Fruit fly (Drosophila melanogaster) whole organism, wandering third instar larva: ENCODE data around the gene CG33003.
A peak's percentile ranks its signal among the peaks of the same experiment; 100 is the strongest.

ENCODE experiments used
- Abd-B ChIP-seq: fragments of >200 bp; optimal IDR thresholded peaks from 2 replicates; lab custom pipeline; 2017; ENCODE audit warnings: missing biosample characterization, missing genetic modification characterization
- CG9705 ChIP-seq: fragments of 200-800 bp; sonication (Bioruptor generic); optimal IDR thresholded peaks from 2 replicates; lab custom pipeline; 2018; ENCODE audit warnings: missing biosample characterization, mild to moderate bottlenecking, missing genetic modification characterization
- CrebA ChIP-seq: fragments of 200-800 bp; sonication (Bioruptor generic); optimal IDR thresholded peaks from 2 replicates; lab custom pipeline; 2016; ENCODE audit warnings: missing biosample characterization, mild to moderate bottlenecking, missing genetic modification characterization, borderline replicate concordance
- Dfd ChIP-seq: fragments of >200 bp; optimal IDR thresholded peaks from 2 replicates; lab custom pipeline; 2017; ENCODE audit warnings: missing biosample characterization, missing genetic modification characterization
- GATAd ChIP-seq: sonication (Bioruptor generic); optimal IDR thresholded peaks from 2 replicates; lab custom pipeline; 2016; ENCODE audit warnings: missing biosample characterization, missing genetic modification characterization
- HLH106 ChIP-seq: fragments of 200-800 bp; optimal IDR thresholded peaks from 3 replicates; lab custom pipeline; 2019; ENCODE audit warnings: missing biosample characterization, mild to moderate bottlenecking, missing genetic modification characterization, moderate library complexity
- Hnf4 ChIP-seq: fragments of 200-800 bp; sonication (Bioruptor generic); optimal IDR thresholded peaks from 2 replicates; lab custom pipeline; 2016; ENCODE audit warnings: missing biosample characterization, mild to moderate bottlenecking, missing genetic modification characterization
- Hr78 ChIP-seq: fragments of >200 bp; optimal IDR thresholded peaks from 2 replicates; lab custom pipeline; 2017; ENCODE audit warnings: missing biosample characterization, missing genetic modification characterization
- Hr83 ChIP-seq: fragments of 200-300 bp; sonication (Bioruptor generic); optimal IDR thresholded peaks from 2 replicates; lab custom pipeline; 2016; ENCODE audit warnings: missing biosample characterization, mild to moderate bottlenecking, missing genetic modification characterization, moderate library complexity; ENCODE audit not compliant: poor library complexity, severe bottlenecking
- Jra ChIP-seq: sonication (Bioruptor generic); optimal IDR thresholded peaks from 2 replicates; lab custom pipeline; 2016; ENCODE audit warnings: missing biosample characterization, missing genetic modification characterization
- Mio ChIP-seq: sonication (Bioruptor generic); optimal IDR thresholded peaks from 2 replicates; lab custom pipeline; 2016; ENCODE audit warnings: missing biosample characterization, missing genetic modification characterization
- Myc ChIP-seq: fragments of >200 bp; optimal IDR thresholded peaks from 2 replicates; lab custom pipeline; 2017
- N ChIP-seq: fragments of >200 bp; optimal IDR thresholded peaks from 2 replicates; lab custom pipeline; 2018; ENCODE audit warnings: missing biosample characterization, missing external identifiers, missing genetic modification characterization
- OdsH ChIP-seq: fragments of 200-800 bp; sonication (Bioruptor generic); optimal IDR thresholded peaks from 2 replicates; lab custom pipeline; 2016; ENCODE audit warnings: missing biosample characterization, mild to moderate bottlenecking, missing genetic modification characterization
- Sp1 ChIP-seq: fragments of 200-800 bp; sonication (Bioruptor generic); optimal IDR thresholded peaks from 3 replicates; lab custom pipeline; 2019; ENCODE audit warnings: missing biosample characterization, mild to moderate bottlenecking, missing genetic modification characterization, moderate library complexity
- Vsx2 ChIP-seq: fragments of 200-300, 225-300 bp; sonication (Bioruptor generic); optimal IDR thresholded peaks from 2 replicates; lab custom pipeline; 2018; ENCODE audit warnings: missing biosample characterization, missing genetic modification characterization; ENCODE audit not compliant: partially characterized antibody
- br ChIP-seq: fragments of 200-800 bp; sonication (Bioruptor generic); optimal IDR thresholded peaks from 2 replicates; lab custom pipeline; 2016; ENCODE audit warnings: missing biosample characterization, missing genetic modification characterization
- brk ChIP-seq: fragments of 200-800 bp; sonication (Bioruptor generic); optimal IDR thresholded peaks from 2 replicates; lab custom pipeline; 2016; ENCODE audit warnings: missing biosample characterization, mild to moderate bottlenecking, missing genetic modification characterization
- dl ChIP-seq, 2 experiments: fragments of 175-275, 200-275 bp in 1 of 2; fragments of 200-275 bp in 1 of 2; sonication (Bioruptor generic); optimal IDR thresholded peaks; lab custom pipeline; 2018; ENCODE audit warnings: mild to moderate bottlenecking in 2 of 2, missing biosample characterization in 2 of 2, missing genetic modification characterization in 2 of 2, moderate library complexity in 2 of 2; ENCODE audit not compliant: partially characterized antibody in 2 of 2, insufficient read depth in 1 of 2
- dsf ChIP-seq: sonication (Bioruptor generic); optimal IDR thresholded peaks from 2 replicates; lab custom pipeline; 2016; ENCODE audit warnings: missing biosample characterization, missing genetic modification characterization, borderline replicate concordance
- ey ChIP-seq: fragments of 200-800 bp; sonication (Bioruptor generic); optimal IDR thresholded peaks from 2 replicates; lab custom pipeline; 2016; ENCODE audit warnings: missing biosample characterization, missing genetic modification characterization
- fru ChIP-seq: fragments of 200-800 bp; sonication (Bioruptor generic); optimal IDR thresholded peaks from 3 replicates; lab custom pipeline; 2016; ENCODE audit warnings: missing biosample characterization, mild to moderate bottlenecking, missing genetic modification characterization
- h ChIP-seq: fragments of 200-800 bp; sonication (Bioruptor generic); optimal IDR thresholded peaks from 3 replicates; lab custom pipeline; 2016; ENCODE audit warnings: missing biosample characterization, mild to moderate bottlenecking, missing genetic modification characterization
- jim ChIP-seq: fragments of 175-275, 200-325 bp; sonication (Bioruptor generic); optimal IDR thresholded peaks from 2 replicates; lab custom pipeline; 2016; ENCODE audit warnings: missing biosample characterization, mild to moderate bottlenecking, missing genetic modification characterization
- pan ChIP-seq: fragments of >200 bp; optimal IDR thresholded peaks from 2 replicates; lab custom pipeline; 2017
- psq ChIP-seq: fragments of 200-800 bp; sonication (Bioruptor generic); optimal IDR thresholded peaks from 3 replicates; lab custom pipeline; 2017; ENCODE audit warnings: missing biosample characterization, mild to moderate bottlenecking, missing genetic modification characterization, moderate library complexity
- rgr ChIP-seq: fragments of 200-800 bp; sonication (Bioruptor generic); optimal IDR thresholded peaks from 3 replicates; lab custom pipeline; 2016; ENCODE audit warnings: missing biosample characterization, mild to moderate bottlenecking, missing genetic modification characterization
- sage ChIP-seq: fragments of 200-800 bp; sonication (Bioruptor generic); optimal IDR thresholded peaks from 2 replicates; lab custom pipeline; 2016; ENCODE audit warnings: missing biosample characterization, mild to moderate bottlenecking, missing genetic modification characterization
- sv ChIP-seq: fragments of 200-800 bp; sonication (Bioruptor generic); optimal IDR thresholded peaks from 3 replicates; lab custom pipeline; 2016; ENCODE audit warnings: missing biosample characterization, missing genetic modification characterization
- usp ChIP-seq: fragments of >200 bp; optimal IDR thresholded peaks from 2 replicates; lab custom pipeline; 2017; ENCODE audit warnings: missing biosample characterization, missing genetic modification characterization
- woc ChIP-seq: sonication (Bioruptor generic); optimal IDR thresholded peaks from 2 replicates; lab custom pipeline; 2016; ENCODE audit warnings: missing biosample characterization, mild to moderate bottlenecking, missing genetic modification characterization

Gene CG33003

DNA sequence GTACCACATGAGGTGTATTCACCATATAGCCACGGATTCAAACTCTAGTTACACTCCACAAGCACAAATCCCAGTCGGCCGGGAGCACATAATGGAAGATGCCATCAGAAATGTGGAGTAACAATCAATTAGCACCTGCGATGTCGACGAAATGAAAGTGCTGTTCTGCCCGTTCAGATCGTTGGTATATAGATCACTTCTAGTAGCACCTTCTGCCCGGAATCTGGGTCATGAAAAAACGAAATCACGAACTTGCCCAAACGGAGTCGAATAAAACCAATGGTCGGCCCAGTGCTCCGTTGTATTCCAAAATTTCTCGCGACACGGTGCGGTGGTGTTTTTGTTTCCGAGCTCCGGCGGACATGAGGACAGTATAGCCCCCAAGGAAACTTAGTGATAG lies at the start of gene CG33003:
CG33003 (plus strand) TSS at position 301 of the 400 bp plus-strand sequence.
- TF ChIP-seq CG9705 (GFP tag; lab: Kevin White, UChicago) = no peak
- no peak for TF ChIP-seq CrebA
- no peak for TF ChIP-seq psq (GFP tag; lab: Kevin White, UChicago)
- no peak for TF ChIP-seq br
- TF ChIP-seq woc (GFP tag; lab: Kevin White, UChicago) = no peak
- no peak for TF ChIP-seq Hr83 (GFP tag; lab: Kevin White, UChicago)
- TF ChIP-seq dl (GFP tag; optimal IDR thresholded peaks at IDR 0.05; lab: Kevin White, UChicago; ENCODE audit: insufficient read depth in 1 of 2, partially characterized antibody in 2 of 2) = no peak
- TF ChIP-seq N (GFP tag; lab: Kevin White, UChicago) = no peak
- TF ChIP-seq Myc (lab: Kevin White, UChicago) = no peak
- TF ChIP-seq GATAd (GFP tag; lab: Kevin White, UChicago) = no peak
- no peak for TF ChIP-seq pan
- TF ChIP-seq HLH106 = no peak
- no peak for TF ChIP-seq rgr (GFP tag; lab: Kevin White, UChicago)
- no peak for TF ChIP-seq h (GFP tag; lab: Kevin White, UChicago)
- no peak for TF ChIP-seq fru (GFP tag; lab: Kevin White, UChicago)
- no peak for TF ChIP-seq Mio (GFP tag; lab: Kevin White, UChicago)

DNA sequence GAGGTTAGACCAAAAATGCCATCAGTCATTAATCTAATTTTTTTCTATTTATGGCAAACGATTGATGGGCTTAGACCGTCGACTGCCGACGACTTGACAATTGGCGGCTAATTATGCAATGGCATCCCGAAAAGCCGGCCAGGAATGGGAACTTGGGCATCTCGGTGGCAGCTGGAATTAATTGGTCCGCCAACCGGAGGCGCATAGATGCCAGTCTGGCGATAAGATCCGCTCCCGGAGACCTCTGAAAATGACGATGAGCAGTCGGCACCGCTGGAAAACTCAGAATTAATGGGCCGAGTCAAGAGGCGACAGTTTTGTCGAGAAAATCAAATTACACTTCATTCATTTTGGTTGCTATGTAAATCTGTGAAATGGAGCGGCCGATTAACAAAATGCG lies 48.1 kb upstream of the CG33003 start, which contains the start of gene CG15429:
CG15429 (plus strand) TSS at position 301 of the 400 bp plus-strand sequence.
- no peak for TF ChIP-seq dsf
- no peak for TF ChIP-seq Myc (lab: Kevin White, UChicago)
- TF ChIP-seq sv (GFP tag; lab: Kevin White, UChicago) = no peak
- TF ChIP-seq usp (GFP tag; lab: Kevin White, UChicago) = no peak
- TF ChIP-seq ey = no peak
- TF ChIP-seq Abd-B = no peak
- TF ChIP-seq rgr (GFP tag; lab: Kevin White, UChicago) = no peak
- no peak for TF ChIP-seq N (GFP tag; lab: Kevin White, UChicago)
- no peak for TF ChIP-seq CG9705 (GFP tag; lab: Kevin White, UChicago)

DNA sequence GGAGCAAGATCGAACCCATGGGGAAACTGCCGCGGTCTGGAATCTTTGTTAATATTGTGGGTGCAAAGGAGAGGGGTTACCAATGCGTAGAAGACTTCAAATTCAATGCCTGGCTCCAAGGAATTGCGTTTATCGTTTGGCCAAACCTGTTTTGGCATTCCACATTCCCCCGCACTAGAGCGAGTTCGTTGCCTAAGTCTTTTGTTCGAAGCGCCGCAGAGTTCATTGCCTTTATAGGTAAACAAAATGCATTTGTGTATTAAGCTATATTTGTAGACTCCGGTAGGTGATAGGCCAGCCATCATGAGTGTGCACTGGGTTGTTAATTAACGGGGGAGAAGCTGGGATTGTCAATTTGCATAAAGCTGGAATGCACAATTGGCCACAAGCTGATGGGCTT lies 45.7 kb upstream of the CG33003 start:
- TF ChIP-seq fru (GFP tag; lab: Kevin White, UChicago) (no peak), woc (GFP tag; lab: Kevin White, UChicago) (no peak)

DNA sequence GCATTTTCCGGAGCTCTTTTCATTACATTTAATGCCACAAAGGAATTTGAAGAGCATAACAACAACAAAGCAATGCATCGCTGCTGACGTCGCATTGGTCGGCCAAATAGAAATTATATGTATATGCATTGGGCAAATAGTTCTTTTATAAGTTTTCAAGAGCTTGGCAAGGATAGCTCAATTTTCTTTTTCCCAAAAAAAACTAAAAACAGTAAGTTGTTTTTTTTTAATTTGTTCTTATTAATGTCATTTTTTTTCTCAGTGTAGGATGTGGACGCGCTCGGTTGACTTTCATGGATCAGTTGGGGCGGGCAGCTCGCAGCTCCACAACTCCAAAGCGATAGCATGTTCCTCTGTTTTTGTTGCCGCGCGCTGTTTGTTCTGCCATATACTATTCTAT lies 41.6 kb upstream of the CG33003 start:
- TF ChIP-seq Mio (GFP tag; lab: Kevin White, UChicago) = no peak
- TF ChIP-seq Sp1 (GFP tag; lab: Kevin White, UChicago) = no peak
- no peak for TF ChIP-seq Vsx2
- no peak for TF ChIP-seq br
- TF ChIP-seq OdsH (GFP tag; lab: Kevin White, UChicago) = no peak
- no peak for TF ChIP-seq GATAd (GFP tag; lab: Kevin White, UChicago)
- TF ChIP-seq dsf = no peak
- TF ChIP-seq sage (GFP tag; lab: Kevin White, UChicago) = no peak
- no peak for TF ChIP-seq woc (GFP tag; lab: Kevin White, UChicago)
- no peak for TF ChIP-seq Abd-B
- TF ChIP-seq dl (GFP tag; optimal IDR thresholded peaks at IDR 0.05; lab: Kevin White, UChicago; ENCODE audit: insufficient read depth in 1 of 2, partially characterized antibody in 2 of 2) = no peak
- TF ChIP-seq Hnf4 (GFP tag; lab: Kevin White, UChicago) = no peak
- no peak for TF ChIP-seq Jra
- no peak for TF ChIP-seq pan
- no peak for TF ChIP-seq Dfd (GFP tag; lab: Kevin White, UChicago)
- TF ChIP-seq sv (GFP tag; lab: Kevin White, UChicago) = no peak
- TF ChIP-seq jim (GFP tag; lab: Kevin White, UChicago) = no peak
- TF ChIP-seq CrebA = no peak

DNA sequence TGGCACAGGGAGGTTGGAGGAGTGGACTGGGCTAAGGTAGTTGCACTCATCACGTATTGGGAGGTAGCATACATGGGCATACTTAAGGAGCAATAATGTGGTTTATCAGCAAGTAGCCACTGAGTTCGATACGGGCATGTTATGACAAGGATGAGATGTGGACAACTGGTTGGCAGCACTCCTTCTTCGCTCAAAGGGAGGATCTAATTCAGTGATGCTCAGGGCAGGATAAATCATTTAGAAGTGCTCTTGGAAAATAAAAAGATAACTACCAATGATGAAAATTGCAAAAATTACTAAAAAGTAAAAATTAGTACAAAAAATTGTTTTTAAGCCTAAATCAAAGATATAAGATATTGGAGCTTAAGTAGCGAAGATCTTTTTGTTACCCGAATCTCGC lies 39.9 kb upstream of the CG33003 start:
- TF ChIP-seq h (GFP tag; lab: Kevin White, UChicago) (no peak), ey (peak; percentile 5), dsf (no peak), sage (GFP tag; lab: Kevin White, UChicago) (no peak), Dfd (GFP tag; lab: Kevin White, UChicago) (no peak), GATAd (GFP tag; lab: Kevin White, UChicago) (no peak), Hr78 (GFP tag; lab: Kevin White, UChicago) (no peak), brk (no peak)
